Fruit fly (Drosophila melanogaster): Measurements from ENCODE around the gene CG17612.

DNA sequence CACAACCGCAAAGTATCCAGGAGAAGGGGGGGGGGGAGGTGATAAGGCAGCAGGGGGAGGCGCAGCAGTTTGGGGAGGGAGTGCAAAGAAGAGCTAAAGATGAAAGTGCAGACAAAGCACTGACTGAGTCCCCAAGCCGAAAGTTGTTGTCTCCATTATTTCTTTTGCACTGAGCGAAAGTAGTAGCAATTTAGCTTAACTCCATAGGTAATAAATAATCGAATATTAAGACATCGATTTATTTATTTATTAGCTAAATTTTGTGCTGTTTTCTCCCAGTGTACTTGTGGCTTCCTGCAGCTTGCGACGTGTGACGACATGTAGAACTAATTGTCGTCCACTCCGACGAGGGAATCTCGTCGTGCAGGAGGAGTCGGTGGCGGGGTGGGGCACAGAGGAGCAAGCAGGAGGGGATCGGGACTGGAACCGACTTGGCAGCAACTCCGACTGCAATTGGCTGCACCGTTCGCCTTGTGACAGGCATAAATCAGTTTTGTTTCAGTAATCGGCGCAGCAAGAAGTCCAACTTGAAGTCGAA, 21.0 kb downstream of the CG17612 start, which contains the start of gene Traf4:
- TF ChIP-seq h (optimal IDR thresholded peaks at IDR 0.05) = no peak
- TF ChIP-seq insv (optimal IDR thresholded peaks at IDR 0.05) = no peak
- no peak for TF ChIP-seq psq (optimal IDR thresholded peaks at IDR 0.05)
- TF ChIP-seq ttk (optimal IDR thresholded peaks at IDR 0.05) = no peak
- no peak for TF ChIP-seq Myc (optimal IDR thresholded peaks at IDR 0.05)

Data from Kc167 (cell line).